ENCODE assay signal across 3 worm cellular contexts in the genomic region with DNA sequence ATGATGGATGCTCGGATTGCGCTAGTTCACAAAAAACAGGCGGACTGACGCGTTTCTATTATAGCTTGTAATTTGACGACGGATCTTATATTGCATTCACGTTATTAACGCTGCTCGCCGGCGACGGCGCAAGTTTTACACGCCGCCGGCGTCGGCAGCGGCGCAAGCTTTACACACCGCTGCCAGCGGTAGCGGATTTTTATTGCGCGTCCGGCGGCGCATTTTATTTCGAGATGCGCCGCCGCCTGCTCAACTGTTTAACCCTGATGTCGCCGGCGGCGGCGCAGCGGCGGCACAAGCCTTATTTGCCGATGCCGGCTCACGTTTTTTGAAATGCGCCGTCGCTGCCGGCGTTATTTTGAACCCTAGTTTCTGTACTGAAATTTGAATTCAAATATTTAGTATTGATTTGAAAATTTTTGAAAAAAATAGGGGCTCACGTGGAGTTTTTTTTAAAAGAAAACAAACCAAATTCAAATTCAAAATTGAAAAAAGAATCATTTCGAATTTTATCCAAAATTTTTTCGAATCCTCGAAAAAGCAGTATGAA.
TF ChIP-seq lines count a peak whose summit lies in the region.

Gene ttr-57 (plus strand): TSS at position 500 of the 550 bp plus-strand sequence.

TF ChIP-seq in whole organism, L4 larva, 104 proteins besides CTCF, POLR2A, EP300 and RAD21:
- TF ChIP-seq lir-3 (tag; optimal IDR thresholded peaks at IDR 0.05; lab: Kevin White, UChicago) (no peak), F44E2.7 (GFP tag; IDR thresholded peaks at IDR 0.05; lab: Robert Waterston, UW) (0 out of 2 replicates have a peak, but pooled peaks have one; percentile 69), set-16 (GFP tag; IDR thresholded peaks at IDR 0.05; lab: Robert Waterston, UW) (peak; percentile 86), egl-43 (GFP tag; IDR thresholded peaks at IDR 0.05; lab: Robert Waterston, UW) (0 out of 2 replicates have a peak, but pooled peaks have one; percentile 36), ceh-44 (GFP tag; IDR thresholded peaks at IDR 0.05; lab: Robert Waterston, UW) (no peak), nhr-48 (tag; optimal IDR thresholded peaks at IDR 0.05; lab: Kevin White, UChicago) (no peak), hif-1 (tag; optimal IDR thresholded peaks at IDR 0.05; lab: Kevin White, UChicago) (no peak), spr-1 (tag; optimal IDR thresholded peaks at IDR 0.05; lab: Kevin White, UChicago) (no peak), sdz-12 (GFP tag; optimal IDR thresholded peaks at IDR 0.05; lab: Kevin White, UChicago) (no peak), daf-12 (tag; optimal IDR thresholded peaks at IDR 0.05; lab: Kevin White, UChicago) (no peak), lin-13 (GFP tag; optimal IDR thresholded peaks at IDR 0.05; lab: Kevin White, UChicago) (no peak), ZK546.5 (tag; optimal IDR thresholded peaks at IDR 0.05; lab: Kevin White, UChicago) (no peak), ceh-32 (tag; optimal IDR thresholded peaks at IDR 0.05; lab: Kevin White, UChicago; ENCODE audit: poor library complexity) (no peak), nhr-42 (GFP tag; IDR thresholded peaks at IDR 0.05; lab: Robert Waterston, UW) (0 out of 2 replicates have a peak, but pooled peaks have one; percentile 35)

TF ChIP-seq in whole organism, early embryonic, 17 proteins besides CTCF, POLR2A, EP300 and RAD21:
- TF ChIP-seq pes-1 (GFP tag; IDR thresholded peaks at IDR 0.05; lab: Robert Waterston, UW) (peak; percentile 36; the same call in 1 of the 2 replicates), aly-1 (tag; optimal IDR thresholded peaks at IDR 0.05; lab: Kevin White, UChicago) (no peak)

TF ChIP-seq in whole organism, young adult, 124 proteins besides CTCF, POLR2A, EP300 and RAD21:
- peak; percentile 84 for TF ChIP-seq zfh-2 (GFP tag; conservative IDR thresholded peaks at IDR 0.05; lab: Robert Waterston, UW)
- TF ChIP-seq attf-3 (GFP tag; conservative IDR thresholded peaks at IDR 0.05; lab: Robert Waterston, UW) = no peak
- TF ChIP-seq ama-1 (optimal IDR thresholded peaks at IDR 0.05; lab: Kevin White, UChicago) = no peak
- TF ChIP-seq ama-1 (GFP tag; optimal IDR thresholded peaks at IDR 0.05; lab: Kevin White, UChicago) = no peak
- peak; percentile 57; the same call in 1 of the 2 replicates for TF ChIP-seq egrh-3 (GFP tag; IDR thresholded peaks at IDR 0.05; lab: Robert Waterston, UW)
- no peak for TF ChIP-seq hsf-1 (GFP tag; IDR thresholded peaks at IDR 0.05; lab: Robert Waterston, UW)
- no peak for TF ChIP-seq ceh-40 (GFP tag; IDR thresholded peaks at IDR 0.05; lab: Robert Waterston, UW)
